Fruit fly (Drosophila melanogaster) whole organism, embryonic: ENCODE measurements around the gene Ltn1.

Experiments used
- Antp ChIP-seq: fragments of 200-800 bp; sonication (Bioruptor generic); optimal IDR thresholded peaks from 3 replicates; lab custom pipeline; 2016; ENCODE audit warnings: missing biosample characterization, missing genetic modification characterization
- CG12236 ChIP-seq: fragments of 200-800 bp; sonication (Bioruptor generic); optimal IDR thresholded peaks from 2 replicates; lab custom pipeline; 2016; ENCODE audit warnings: missing biosample characterization, missing genetic modification characterization
- CG13123 ChIP-seq: fragments of 200-800 bp; sonication (Bioruptor generic); optimal IDR thresholded peaks from 2 replicates; lab custom pipeline; 2016; ENCODE audit warnings: missing biosample characterization, missing genetic modification characterization
- CG13424 ChIP-seq: fragments of 200-800 bp; sonication (Bioruptor generic); optimal IDR thresholded peaks from 2 replicates; lab custom pipeline; 2019; ENCODE audit warnings: missing biosample characterization, mild to moderate bottlenecking, missing genetic modification characterization, moderate library complexity
- CG15514 ChIP-seq: fragments of 200-800 bp; sonication (Bioruptor generic); optimal IDR thresholded peaks from 3 replicates; lab custom pipeline; 2017; ENCODE audit warnings: missing biosample characterization, missing genetic modification characterization, mild to moderate bottlenecking, moderate library complexity, missing genetic modification reagents
- CG1647 ChIP-seq: fragments of 200-800 bp; sonication (Bioruptor generic); optimal IDR thresholded peaks from 3 replicates; lab custom pipeline; 2016; ENCODE audit warnings: missing biosample characterization, missing genetic modification characterization
- CG17186 ChIP-seq: fragments of 200-800 bp; sonication (Bioruptor generic); optimal IDR thresholded peaks from 3 replicates; lab custom pipeline; 2017; ENCODE audit warnings: missing biosample characterization, missing genetic modification reagents, missing genetic modification characterization
- CG17829 ChIP-seq: fragments of 200-800 bp; optimal IDR thresholded peaks from 2 replicates; lab custom pipeline; 2019; ENCODE audit warnings: missing biosample characterization, mild to moderate bottlenecking, missing genetic modification characterization, moderate library complexity
- CG18011 ChIP-seq: fragments of 200-800 bp; sonication (Bioruptor generic); optimal IDR thresholded peaks from 2 replicates; lab custom pipeline; 2017; ENCODE audit warnings: missing biosample characterization, missing genetic modification characterization, mild to moderate bottlenecking, moderate library complexity, missing genotype
- CG18599 ChIP-seq: fragments of 200-800 bp; sonication (Bioruptor generic); optimal IDR thresholded peaks from 3 replicates; lab custom pipeline; 2017; ENCODE audit warnings: missing biosample characterization, missing genetic modification characterization, mild to moderate bottlenecking, moderate library complexity, missing genetic modification reagents
- CG32772 ChIP-seq: fragments of 200-800 bp; sonication (Bioruptor generic); IDR thresholded peaks from 2 replicates; pipeline ENCODE4 v1.3.6; 2022; ENCODE audit warnings: missing biosample characterization, missing genetic modification characterization
- CG33213 ChIP-seq: fragments of 200-800 bp; sonication (Bioruptor generic); optimal IDR thresholded peaks from 3 replicates; lab custom pipeline; 2016; ENCODE audit warnings: missing biosample characterization, missing genetic modification characterization
- CG34224 ChIP-seq: fragments of 200-800 bp; sonication (Bioruptor generic); IDR thresholded peaks from 3 replicates; pipeline ENCODE4 v1.3.6; 2022; ENCODE audit warnings: missing biosample characterization, missing genetic modification characterization; ENCODE audit not compliant: partially characterized antibody
- CG3995 ChIP-seq: fragments of 200-800 bp; sonication (Bioruptor generic); optimal IDR thresholded peaks from 3 replicates; lab custom pipeline; 2016; ENCODE audit warnings: missing biosample characterization, missing genetic modification characterization
- CG42726 ChIP-seq: fragments of 200-800 bp; sonication (Bioruptor generic); IDR thresholded peaks from 2 replicates; pipeline ENCODE4 v1.3.6; 2022; ENCODE audit warnings: missing biosample characterization, missing genetic modification characterization; ENCODE audit not compliant: partially characterized antibody
- CG4424 ChIP-seq: fragments of 200-800 bp; sonication (Bioruptor generic); optimal IDR thresholded peaks from 3 replicates; lab custom pipeline; 2016; ENCODE audit warnings: missing biosample characterization, missing genetic modification characterization
- CG4617 ChIP-seq: fragments of 200-800 bp; sonication (Bioruptor generic); optimal IDR thresholded peaks from 3 replicates; lab custom pipeline; 2016; ENCODE audit warnings: missing biosample characterization, missing genetic modification characterization, borderline replicate concordance
- CG5245 ChIP-seq: fragments of 200-800 bp; sonication (Bioruptor generic); optimal IDR thresholded peaks from 3 replicates; lab custom pipeline; 2016; ENCODE audit warnings: missing biosample characterization, missing genetic modification characterization
- CG7839 ChIP-seq: fragments of 200-800 bp; sonication (Bioruptor generic); optimal IDR thresholded peaks from 3 replicates; lab custom pipeline; 2018; ENCODE audit warnings: missing biosample characterization, mild to moderate bottlenecking, missing genetic modification characterization, moderate library complexity
- CG9609 ChIP-seq: fragments of 200-800 bp; sonication (Bioruptor generic); optimal IDR thresholded peaks from 3 replicates; lab custom pipeline; 2016; ENCODE audit warnings: missing biosample characterization, missing genetic modification characterization
- D ChIP-seq, 2 experiments: fragments of 200-800 bp in 1 of 2; fragments of >200 bp in 1 of 2; sonication (Bioruptor generic) in 1 of 2; optimal IDR thresholded peaks; 2 replicates in 1 of 2; 3 replicates in 1 of 2; lab custom pipeline; 2017; ENCODE audit warnings: mild to moderate bottlenecking in 1 of 2, missing biosample characterization in 1 of 2, missing genetic modification characterization in 1 of 2, missing genetic modification reagents in 1 of 2
- E2f2 ChIP-seq: fragments of 200-800 bp; sonication (Bioruptor generic); IDR thresholded peaks from 2 replicates; pipeline ENCODE4 v1.3.6; 2022; ENCODE audit warnings: missing biosample characterization, missing genetic modification characterization
- Fer2 ChIP-seq: fragments of 200-800 bp; sonication (Bioruptor generic); optimal IDR thresholded peaks from 2 replicates; lab custom pipeline; 2018; ENCODE audit warnings: missing biosample characterization, mild to moderate bottlenecking, missing genetic modification characterization, moderate library complexity
- HmgZ ChIP-seq: fragments of 200-800 bp; sonication (Bioruptor generic); optimal IDR thresholded peaks from 2 replicates; lab custom pipeline; 2018; ENCODE audit warnings: missing biosample characterization, mild to moderate bottlenecking, missing genetic modification characterization
- Hmx ChIP-seq: fragments of 200-800 bp; sonication (Bioruptor generic); optimal IDR thresholded peaks from 2 replicates; lab custom pipeline; 2016; ENCODE audit warnings: missing biosample characterization, missing genetic modification characterization
- MESR4 ChIP-seq: fragments of 200-800 bp; sonication (Bioruptor generic); optimal IDR thresholded peaks from 2 replicates; lab custom pipeline; 2018; ENCODE audit warnings: missing biosample characterization, mild to moderate bottlenecking, missing genetic modification characterization, moderate library complexity
- Med ChIP-seq: fragments of 200-800 bp; sonication (Bioruptor generic); peaks from one replicate; lab custom pipeline; 2016; ENCODE audit warnings: missing biosample characterization, missing genetic modification characterization, mild to moderate bottlenecking, inconsistent platforms, moderate library complexity
- Optix ChIP-seq: fragments of 200-800 bp; sonication (Bioruptor generic); IDR thresholded peaks from 3 replicates; pipeline ENCODE4 v1.3.6; 2022; ENCODE audit warnings: missing biosample characterization, missing genetic modification characterization
- Sry-δ ChIP-seq: fragments of 200-800 bp; sonication (Bioruptor generic); optimal IDR thresholded peaks from 2 replicates; lab custom pipeline; 2016; ENCODE audit warnings: missing biosample characterization, missing genetic modification characterization
- Tbp ChIP-seq: fragments of >200 bp; optimal IDR thresholded peaks from 2 replicates; lab custom pipeline; 2018; ENCODE audit warnings: missing biosample characterization, missing genetic modification characterization
- Trl ChIP-seq, 3 experiments: fragments of >200 bp in 2 of 3; fragments of 200-800 bp in 1 of 3; sonication (Bioruptor generic) in 1 of 3; optimal IDR thresholded peaks; 2 replicates in 1 of 3; 3 replicates in 2 of 3; lab custom pipeline; 2016 to 2017; ENCODE audit warnings: missing biosample characterization in 1 of 3, missing genetic modification characterization in 1 of 3
- Usf ChIP-seq: fragments of 200-800 bp; sonication (Bioruptor generic); optimal IDR thresholded peaks from 2 replicates; lab custom pipeline; 2017; ENCODE audit warnings: missing genotype, missing biosample characterization, missing genetic modification characterization
- ap ChIP-seq: fragments of 200-800 bp; sonication (Bioruptor generic); IDR thresholded peaks from 2 replicates; pipeline ENCODE4 v1.3.6; 2022; ENCODE audit warnings: missing biosample characterization, missing genetic modification characterization
- ato ChIP-seq: fragments of 200-800 bp; sonication (Bioruptor generic); IDR thresholded peaks from 2 replicates; pipeline ENCODE4 v1.3.6; 2022; ENCODE audit warnings: missing biosample characterization, missing genetic modification characterization; ENCODE audit not compliant: partially characterized antibody
- az2 ChIP-seq: fragments of 200-800 bp; sonication (Bioruptor generic); optimal IDR thresholded peaks from 3 replicates; lab custom pipeline; 2016; ENCODE audit warnings: missing biosample characterization, missing genetic modification characterization
- danr ChIP-seq: fragments of 200-800 bp; sonication (Bioruptor generic); IDR thresholded peaks from 2 replicates; pipeline ENCODE4 v1.3.6; 2022; ENCODE audit warnings: missing biosample characterization, missing genetic modification characterization
- dmrt11E ChIP-seq: fragments of 200-800 bp; sonication (Bioruptor generic); optimal IDR thresholded peaks from 3 replicates; lab custom pipeline; 2018; ENCODE audit warnings: missing biosample characterization, mild to moderate bottlenecking, missing genetic modification characterization, moderate library complexity
- gro ChIP-seq: fragments of 200-800 bp; sonication (Bioruptor generic); optimal IDR thresholded peaks from 2 replicates; lab custom pipeline; 2016; ENCODE audit warnings: missing biosample characterization, missing genetic modification characterization
- hkb ChIP-seq, 2 experiments: fragments of 200-800 bp in 1 of 2; fragments of >200 bp in 1 of 2; sonication (Bioruptor generic) in 1 of 2; IDR thresholded peaks in 1 of 2; optimal IDR thresholded peaks in 1 of 2; 2 replicates each; pipeline versions ENCODE4 v1.3.6 to Lab custom; 2017 to 2022; ENCODE audit warnings: missing biosample characterization in 1 of 2, missing genetic modification characterization in 1 of 2
- jigr1 ChIP-seq: fragments of 200-800 bp; sonication (Bioruptor generic); IDR thresholded peaks from 3 replicates; pipeline ENCODE4 v1.3.6; 2022; ENCODE audit warnings: missing biosample characterization, missing genetic modification characterization
- pho ChIP-seq: fragments of 200-800 bp; sonication (Bioruptor generic); optimal IDR thresholded peaks from 2 replicates; lab custom pipeline; 2016; ENCODE audit warnings: missing biosample characterization, missing genetic modification characterization
- sd ChIP-seq: fragments of 200-800 bp; sonication (Bioruptor generic); optimal IDR thresholded peaks from 3 replicates; lab custom pipeline; 2018; ENCODE audit warnings: missing biosample characterization, mild to moderate bottlenecking, missing genetic modification characterization, moderate library complexity
- seq ChIP-seq: fragments of 200-800 bp; sonication (Bioruptor generic); IDR thresholded peaks from 2 replicates; pipeline ENCODE4 v1.3.6; 2022; ENCODE audit warnings: missing biosample characterization, missing genetic modification characterization
- so ChIP-seq: fragments of 200-800 bp; sonication (Bioruptor generic); IDR thresholded peaks from 3 replicates; pipeline ENCODE4 v1.3.6; 2022; ENCODE audit warnings: missing biosample characterization, missing genetic modification characterization
- ssp ChIP-seq: fragments of 200-800 bp; sonication (Bioruptor generic); IDR thresholded peaks from 2 replicates; pipeline ENCODE4 v1.3.6; 2022; ENCODE audit warnings: missing biosample characterization, missing genetic modification characterization
- sug ChIP-seq: fragments of 200-800 bp; optimal IDR thresholded peaks from 2 replicates; lab custom pipeline; 2019; ENCODE audit warnings: missing biosample characterization, mild to moderate bottlenecking, missing genetic modification characterization, moderate library complexity
- tio ChIP-seq: fragments of 200-800 bp; sonication (Bioruptor generic); optimal IDR thresholded peaks from 2 replicates; lab custom pipeline; 2017; ENCODE audit warnings: missing biosample characterization, missing genetic modification characterization, inconsistent platforms
- zen2 ChIP-seq: fragments of 200-800 bp; sonication (Bioruptor generic); IDR thresholded peaks from 3 replicates; pipeline ENCODE4 v1.3.6; 2022; ENCODE audit warnings: missing biosample characterization, missing genetic modification characterization; ENCODE audit not compliant: partially characterized antibody

Gene Ltn1

dm6 chr3L:19552136-19552773, at the start of gene Ltn1, which contains the start of gene CG9300 (continued):
- TF ChIP-seq MESR4 (GFP tag; lab: Kevin White, UChicago) = peak; percentile 91
- peak; percentile 35 for TF ChIP-seq D (optimal IDR thresholded peaks at IDR 0.05; lab: Kevin White, UChicago)
- TF ChIP-seq D (GFP tag; optimal IDR thresholded peaks at IDR 0.05; lab: Kevin White, UChicago) = no peak
- no peak for TF ChIP-seq tio (GFP tag; lab: Kevin White, UChicago)
- TF ChIP-seq gro = no peak
- peak; percentile 47 for TF ChIP-seq CG17829
- no peak for TF ChIP-seq jigr1
- TF ChIP-seq CG1647 = no peak
- TF ChIP-seq Usf (GFP tag; lab: Kevin White, UChicago) = peak; percentile 20
- TF ChIP-seq hkb (optimal IDR thresholded peaks at IDR 0.05; lab: Kevin White, UChicago) = no peak
- TF ChIP-seq hkb (GFP tag; IDR thresholded peaks at IDR 0.05; lab: Robert Waterston, UW) = no peak
- TF ChIP-seq Optix = no peak; the same call in 2 of the 3 replicates
- no peak for TF ChIP-seq CG32772 (GFP tag; lab: Robert Waterston, UW)
- TF ChIP-seq CG4617 (GFP tag; lab: Kevin White, UChicago) = peak; percentile 93
- no peak for TF ChIP-seq Trl (optimal IDR thresholded peaks at IDR 0.05; lab: Kevin White, UChicago)
- peak; percentile 53 for TF ChIP-seq Trl (GFP tag; optimal IDR thresholded peaks at IDR 0.05; lab: Kevin White, UChicago)
- TF ChIP-seq ssp (GFP tag; lab: Robert Waterston, UW) = no peak
- peak; percentile 14 for TF ChIP-seq pho (GFP tag; lab: Kevin White, UChicago)
- no peak for TF ChIP-seq CG13123 (GFP tag; lab: Kevin White, UChicago)
- TF ChIP-seq Sry-δ = peak; percentile 61
- peak; percentile 74 for TF ChIP-seq CG15514 (GFP tag; lab: Kevin White, UChicago)
- no peak for TF ChIP-seq Tbp (GFP tag; lab: Kevin White, UChicago)
- no peak for TF ChIP-seq sug
- peak; percentile 40 for TF ChIP-seq CG33213 (GFP tag; lab: Kevin White, UChicago)
- 0 out of 2 replicates have a peak, but pooled peaks have one; percentile 5 for TF ChIP-seq ato (GFP tag; lab: Robert Waterston, UW)
- TF ChIP-seq CG5245 (GFP tag; lab: Kevin White, UChicago) = no peak
- TF ChIP-seq CG12236 = peak; percentile 11
- peak; percentile 79 for TF ChIP-seq CG17186 (GFP tag; lab: Kevin White, UChicago)
- TF ChIP-seq CG3995 = no peak
- 0 out of 3 replicates have a peak, but pooled peaks have one; percentile 44 for TF ChIP-seq so (GFP tag; lab: Robert Waterston, UW)
- no peak for TF ChIP-seq danr (GFP tag; lab: Robert Waterston, UW)
- TF ChIP-seq Med = no peak
- TF ChIP-seq dmrt11E (tag; lab: Kevin White, UChicago) = peak; percentile 3
- TF ChIP-seq CG18599 (GFP tag; lab: Kevin White, UChicago) = no peak
- peak; percentile 23 for TF ChIP-seq Antp
- TF ChIP-seq seq (GFP tag; lab: Robert Waterston, UW) = no peak; the same call in 1 of the 2 replicates
- no peak for TF ChIP-seq az2
- TF ChIP-seq E2f2 (GFP tag; lab: Robert Waterston, UW) = peak; percentile 67
- no peak for TF ChIP-seq CG7839 (tag; lab: Kevin White, UChicago)
- TF ChIP-seq CG4424 = peak; percentile 4
- no peak for TF ChIP-seq sd (tag; lab: Kevin White, UChicago)
- TF ChIP-seq Hmx (GFP tag; lab: Kevin White, UChicago) = no peak
- TF ChIP-seq CG9609 (GFP tag; lab: Kevin White, UChicago) = peak; percentile 28
- peak; percentile 51; the same call in 1 of the 2 replicates for TF ChIP-seq CG42726 (GFP tag; lab: Robert Waterston, UW)
- TF ChIP-seq CG13424 (tag; lab: Kevin White, UChicago) = no peak
- no peak for TF ChIP-seq ap (GFP tag; lab: Robert Waterston, UW)
- TF ChIP-seq zen2 (GFP tag; lab: Robert Waterston, UW) = peak; percentile 12; the same call in 2 of the 3 replicates
- TF ChIP-seq Fer2 (tag; lab: Kevin White, UChicago) = no peak
- TF ChIP-seq CG34224 (GFP tag; lab: Robert Waterston, UW) = peak; percentile 32; the same call in 1 of the 3 replicates
- peak; percentile 76 for TF ChIP-seq HmgZ (tag; lab: Kevin White, UChicago)
- TF ChIP-seq CG18011 (GFP tag; lab: Kevin White, UChicago) = no peak
